Fruit fly (Drosophila melanogaster): ENCODE results near the gene Sfp26Ad.
A peak's percentile ranks its signal among the peaks of the same experiment; 100 is the strongest.

Sfp26Ad gene

DNA sequence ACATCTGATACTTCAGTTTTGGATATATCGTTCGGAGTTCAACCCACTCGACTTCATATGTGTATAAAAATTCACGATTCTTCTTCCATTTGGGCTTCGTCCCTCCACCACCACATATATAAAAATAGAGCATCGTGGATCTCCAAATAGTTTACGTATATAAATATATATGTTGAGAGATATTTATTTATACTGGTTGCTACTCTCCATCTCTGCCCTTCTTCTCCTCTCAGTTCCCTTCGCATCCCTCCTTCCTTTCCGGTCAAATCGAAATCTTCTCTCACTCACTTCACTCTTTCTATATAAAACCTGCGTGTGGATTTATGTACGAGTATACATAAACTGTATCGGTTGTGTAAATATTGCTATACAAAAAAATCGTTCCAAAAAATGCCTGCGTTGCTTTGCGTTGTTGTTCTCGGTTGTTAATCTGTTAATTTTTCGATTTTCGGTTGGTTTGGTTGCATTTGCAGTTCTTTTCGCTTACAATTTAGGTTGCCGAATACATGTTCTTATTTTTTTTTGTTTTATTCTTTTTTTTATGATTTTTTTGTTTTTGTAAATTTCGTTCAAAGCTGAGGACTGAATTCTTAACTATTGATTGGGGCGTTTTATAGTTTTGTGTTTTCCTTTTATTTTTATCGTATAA lies 29.6 kb upstream of the Sfp26Ad start:
- no peak for TF ChIP-seq Snoo (tag; optimal IDR thresholded peaks at IDR 0.05)
- peak; percentile 13 for TF ChIP-seq EcR (GFP tag; optimal IDR thresholded peaks at IDR 0.05)
- TF ChIP-seq CG8159 (tag; optimal IDR thresholded peaks at IDR 0.05), result no peak

DNA sequence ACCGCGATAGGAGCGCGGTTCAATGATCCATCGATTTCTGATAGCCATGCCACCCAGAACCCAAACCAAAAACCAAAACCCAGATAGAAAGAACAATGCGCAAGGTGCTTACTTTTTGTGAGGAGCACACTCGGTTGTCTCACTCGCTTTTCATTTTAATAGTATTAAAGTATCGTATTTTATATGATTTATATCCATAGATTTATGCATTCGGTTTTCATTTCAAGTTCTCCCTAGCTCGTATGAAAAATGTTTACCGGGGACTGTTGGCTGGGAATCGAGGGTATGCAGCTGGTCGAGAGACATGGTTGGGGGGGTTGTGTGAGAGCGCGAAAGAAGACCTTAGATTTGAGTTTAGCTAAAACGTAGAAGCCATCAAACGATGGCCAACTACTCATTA lies 28.9 kb upstream of the Sfp26Ad start:
- TF ChIP-seq CG14655 (GFP tag; optimal IDR thresholded peaks at IDR 0.05) (no peak), Pif1B (GFP tag; optimal IDR thresholded peaks at IDR 0.05) (no peak), Ets98B (GFP tag; IDR thresholded peaks at IDR 0.05) (no peak), rn (GFP tag; IDR thresholded peaks at IDR 0.05) (no peak), CG8159 (tag; optimal IDR thresholded peaks at IDR 0.05) (no peak), Snoo (tag; optimal IDR thresholded peaks at IDR 0.05) (no peak), CG13204 (GFP tag; optimal IDR thresholded peaks at IDR 0.05) (no peak), CG4496 (GFP tag; IDR thresholded peaks at IDR 0.05) (no peak), CG15710 (tag; optimal IDR thresholded peaks at IDR 0.05) (no peak), D1 (tag; optimal IDR thresholded peaks at IDR 0.05) (no peak), gl (tag; optimal IDR thresholded peaks at IDR 0.05) (no peak), EcR (GFP tag; optimal IDR thresholded peaks at IDR 0.05) (no peak), CG17806 (tag; optimal IDR thresholded peaks at IDR 0.05) (no peak), CG10348 (GFP tag; IDR thresholded peaks at IDR 0.05) (no peak)

DNA sequence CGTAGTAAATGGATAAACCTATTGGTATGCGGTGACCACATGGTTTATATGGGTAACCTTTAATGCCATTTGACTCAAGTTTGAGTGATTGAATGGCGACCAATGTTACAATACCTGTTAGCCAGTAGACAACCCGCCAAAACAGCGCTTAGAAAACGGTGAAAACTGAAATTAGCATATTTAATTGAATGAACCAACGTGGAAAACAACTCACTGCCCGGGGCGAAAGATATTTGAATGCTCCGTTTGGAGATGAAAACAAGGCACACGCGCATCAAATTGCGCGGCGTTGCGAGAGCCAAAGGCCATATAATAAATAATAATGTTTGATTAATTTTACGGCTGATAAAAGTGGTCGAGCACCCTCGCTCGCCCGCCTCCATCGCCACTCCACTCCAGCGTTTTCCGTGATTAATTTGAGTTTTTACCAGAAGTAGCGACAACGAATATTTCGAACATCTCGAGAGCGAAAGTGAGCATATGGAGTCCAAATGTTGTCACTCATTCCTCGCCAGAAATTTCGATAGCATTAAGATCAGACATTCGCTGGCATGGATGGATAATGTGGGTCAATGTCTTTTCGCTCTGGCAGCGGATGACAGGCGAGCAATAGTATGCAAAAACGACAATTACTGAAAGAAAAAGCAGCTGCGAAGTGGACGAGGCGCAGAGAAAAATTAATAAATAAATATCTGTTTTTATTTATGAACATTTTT lies 28.1 kb upstream of the Sfp26Ad start:
- no peak for TF ChIP-seq D1 (tag; optimal IDR thresholded peaks at IDR 0.05)
- peak; percentile 12 for TF ChIP-seq EcR (GFP tag; optimal IDR thresholded peaks at IDR 0.05)

DNA sequence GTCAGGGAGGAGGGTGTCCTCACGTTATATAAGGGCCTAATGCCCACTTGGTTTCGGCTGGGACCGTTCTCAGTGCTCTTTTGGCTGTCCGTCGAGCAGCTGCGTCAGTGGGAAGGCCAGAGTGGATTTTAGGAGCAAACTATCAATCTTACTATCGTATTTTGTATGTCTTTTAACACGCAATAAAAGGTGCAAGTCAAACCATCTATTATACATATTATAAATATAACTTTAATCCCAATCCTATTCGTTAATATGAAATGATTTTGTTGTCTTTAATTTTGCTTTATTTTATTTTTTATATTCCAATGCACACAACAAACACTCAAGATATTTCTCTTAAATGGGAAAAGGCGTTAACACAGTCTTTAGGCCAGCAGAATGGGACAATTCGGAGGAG lies 26.5 kb upstream of the Sfp26Ad start, which contains the start of gene Ucp4B:
Ucp4B (plus strand) TSS at position 301 of the 400 bp plus-strand sequence.
- TF ChIP-seq CG14655 (GFP tag; optimal IDR thresholded peaks at IDR 0.05), result no peak
- TF ChIP-seq CG4496 (GFP tag; IDR thresholded peaks at IDR 0.05), result no peak

DNA sequence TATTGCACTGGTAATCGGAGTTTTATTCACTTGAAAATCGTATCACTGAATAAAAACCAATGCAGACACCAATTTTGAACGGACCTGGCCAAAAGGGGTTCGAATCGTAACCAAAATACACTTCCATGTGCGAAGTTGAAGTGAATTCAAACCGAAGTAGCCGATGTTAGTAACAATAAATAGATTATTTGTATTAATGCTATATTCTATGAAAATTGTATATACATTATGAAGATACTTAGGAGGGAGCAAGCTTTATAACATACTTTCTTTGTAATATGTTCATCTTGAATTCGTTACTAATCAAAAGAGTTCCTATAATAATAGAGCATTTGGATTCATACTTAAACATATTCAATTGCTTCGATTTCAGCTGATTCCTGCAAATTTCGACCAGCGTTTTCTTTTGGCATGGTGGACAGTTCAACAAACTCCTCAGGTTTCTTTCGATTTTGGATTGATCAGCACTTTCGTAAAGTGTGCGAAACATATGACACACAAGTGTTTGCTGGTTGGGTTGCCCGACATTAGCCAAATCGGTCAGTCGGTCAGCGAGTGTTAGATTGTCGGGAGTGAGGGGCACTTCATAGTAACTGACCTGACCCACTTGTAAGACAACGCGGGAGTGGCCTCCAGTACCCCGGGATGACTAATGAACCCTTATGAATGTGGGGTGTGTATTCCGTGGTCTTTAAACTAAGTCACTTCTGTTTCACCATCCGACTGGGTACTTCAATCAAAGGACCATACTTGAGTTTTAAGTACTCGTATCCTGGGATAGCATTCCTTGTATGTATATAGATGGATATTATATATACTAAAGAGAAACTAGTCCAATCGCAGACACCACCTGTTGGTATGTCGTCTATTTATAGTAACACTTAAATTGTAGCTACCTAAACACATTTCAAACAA lies 24.9 kb upstream of the Sfp26Ad start, which contains the start of the genes CG13992 and Ucp4C:
CG13992 (minus strand) TSS at position 51 of the 915 bp plus-strand sequence.
Ucp4C (plus strand) TSS at position 865 of the 915 bp plus-strand sequence.
- TF ChIP-seq Snoo (tag; optimal IDR thresholded peaks at IDR 0.05) (no peak), CG10348 (GFP tag; IDR thresholded peaks at IDR 0.05) (no peak), CG8301 (tag; optimal IDR thresholded peaks at IDR 0.05) (no peak), gl (tag; optimal IDR thresholded peaks at IDR 0.05) (no peak), CG4496 (GFP tag; IDR thresholded peaks at IDR 0.05) (no peak), fd96Ca (GFP tag; IDR thresholded peaks at IDR 0.05) (no peak), CG12605 (GFP tag; IDR thresholded peaks at IDR 0.05) (no peak), Ets98B (GFP tag; IDR thresholded peaks at IDR 0.05) (no peak), CG14655 (GFP tag; optimal IDR thresholded peaks at IDR 0.05) (no peak), CG34367 (tag; optimal IDR thresholded peaks at IDR 0.05) (no peak), Pif1A (GFP tag; optimal IDR thresholded peaks at IDR 0.05) (no peak)

DNA sequence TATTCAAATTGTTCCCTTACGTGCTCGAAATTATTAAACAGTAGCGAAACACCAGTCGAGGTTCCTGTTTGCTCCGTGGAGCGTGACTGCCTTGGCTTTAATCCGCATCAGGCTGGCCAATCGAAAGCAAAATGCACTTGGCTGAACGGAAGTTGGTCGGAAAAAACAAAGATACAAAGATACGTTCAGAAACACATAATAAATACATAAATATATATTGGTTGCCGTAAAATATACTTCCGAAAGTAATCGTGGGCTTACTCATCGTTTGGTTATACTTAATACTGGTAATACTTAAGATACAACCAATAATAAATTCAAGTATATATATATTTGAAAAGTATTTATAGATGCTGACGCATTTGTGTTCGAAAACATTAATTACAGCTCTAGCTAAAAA lies 21.7 kb upstream of the Sfp26Ad start, which contains the start of gene psd:
psd (minus strand) TSS at position 101 of the 400 bp plus-strand sequence.
- peak; percentile 52 for TF ChIP-seq EcR (GFP tag; optimal IDR thresholded peaks at IDR 0.05)
- no peak for TF ChIP-seq CG8301 (tag; optimal IDR thresholded peaks at IDR 0.05)

DNA sequence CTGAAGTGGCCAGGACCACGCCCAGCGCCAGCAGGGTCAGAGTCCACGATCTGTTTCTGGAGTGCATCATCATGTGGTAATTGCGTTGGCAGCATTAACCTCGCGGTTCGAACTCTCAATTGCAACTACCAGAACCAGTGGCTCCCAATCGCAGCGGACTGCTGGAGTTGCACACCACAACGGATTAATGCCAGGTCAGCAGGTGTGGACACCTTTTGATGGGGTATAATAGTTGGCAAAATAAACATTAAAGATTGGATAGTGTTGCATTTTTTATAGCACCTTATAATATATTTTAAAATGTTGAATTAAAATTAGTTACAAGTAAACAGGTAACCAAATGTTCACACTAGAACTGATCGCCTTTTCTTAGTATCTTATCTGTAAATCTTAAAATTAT lies 21.1 kb upstream of the Sfp26Ad start:
- no peak for TF ChIP-seq gl (tag; optimal IDR thresholded peaks at IDR 0.05)
- TF ChIP-seq CG15710 (tag; optimal IDR thresholded peaks at IDR 0.05), result no peak
- no peak for TF ChIP-seq CG34367 (tag; optimal IDR thresholded peaks at IDR 0.05)
- TF ChIP-seq CG8301 (tag; optimal IDR thresholded peaks at IDR 0.05), result no peak
- no peak for TF ChIP-seq CG4496 (GFP tag; IDR thresholded peaks at IDR 0.05)
- no peak for TF ChIP-seq rn (GFP tag; IDR thresholded peaks at IDR 0.05)
- no peak for TF ChIP-seq CG32121 (GFP tag; IDR thresholded peaks at IDR 0.05)
- no peak for TF ChIP-seq EcR (GFP tag; optimal IDR thresholded peaks at IDR 0.05)
- TF ChIP-seq Snoo (tag; optimal IDR thresholded peaks at IDR 0.05), result no peak
- TF ChIP-seq CG14655 (GFP tag; optimal IDR thresholded peaks at IDR 0.05), result no peak
- no peak for TF ChIP-seq CG9948 (tag; optimal IDR thresholded peaks at IDR 0.05)
- TF ChIP-seq Pif1A (GFP tag; optimal IDR thresholded peaks at IDR 0.05), result no peak
- TF ChIP-seq CG17806 (tag; optimal IDR thresholded peaks at IDR 0.05), result no peak
- no peak for TF ChIP-seq CG12605 (GFP tag; IDR thresholded peaks at IDR 0.05)
- no peak for TF ChIP-seq CG13204 (GFP tag; optimal IDR thresholded peaks at IDR 0.05)
- no peak for TF ChIP-seq CG8159 (tag; optimal IDR thresholded peaks at IDR 0.05)
- no peak for TF ChIP-seq fd96Ca (GFP tag; IDR thresholded peaks at IDR 0.05)
- TF ChIP-seq D1 (tag; optimal IDR thresholded peaks at IDR 0.05), result no peak
